Worm (Caenorhabditis elegans) whole organism, young adult: ENCODE results near the gene F20D12.7.

ENCODE experiments used
- egrh-3 ChIP-seq: fragments of 200-800 bp; sonication (Bioruptor generic); IDR thresholded peaks from 2 replicates; pipeline ENCODE4 v1.3.6; 2022; ENCODE audit warnings: missing genetic modification reagents, missing genetic modification characterization, missing compliant biosample characterization
- nhr-27 ChIP-seq: fragments of 200-800 bp; sonication (Bioruptor generic); optimal IDR thresholded peaks from 2 replicates; lab custom pipeline; 2018; ENCODE audit warnings: mild to moderate bottlenecking, missing genetic modification characterization, moderate library complexity, missing compliant biosample characterization

ce11 chrIV:7955849-7956248 is 17.1 kb upstream of the F20D12.7 start, which contains the start of gene ceh-19:
- no peak for TF ChIP-seq egrh-3
- TF ChIP-seq nhr-27 (tag; lab: Kevin White, UChicago), result no peak
